Worm (Caenorhabditis elegans) whole organism, L3 larva: ENCODE measurements around the gene soc-2.

Experiments
- aly-2 ChIP-seq: fragments of 150-350 bp; optimal IDR thresholded peaks from 2 replicates; lab custom pipeline; 2014; ENCODE audit warnings: missing biosample characterization, missing genetic modification characterization
- ama-1 ChIP-seq: fragments of 150-350 bp; optimal IDR thresholded peaks from 2 replicates; lab custom pipeline; 2018
- ceh-28 ChIP-seq: fragments of 150-350 bp; optimal IDR thresholded peaks from 2 replicates; lab custom pipeline; 2014; ENCODE audit warnings: missing biosample characterization, missing genetic modification reagents, missing genetic modification characterization
- eor-1 ChIP-seq, 2 experiments: fragments of 150-350 bp; optimal IDR thresholded peaks; 2 replicates each; lab custom pipeline; 2014 to 2018; ENCODE audit warnings: missing biosample characterization in 2 of 2, missing genetic modification characterization in 2 of 2
- fkh-10 ChIP-seq: sonication (generic microtip); optimal IDR thresholded peaks from 2 replicates; lab custom pipeline; 2017; ENCODE audit warnings: missing biosample characterization, missing genetic modification reagents, missing genetic modification characterization
- lin-39 ChIP-seq: fragments of 150-350 bp; optimal IDR thresholded peaks from 2 replicates; lab custom pipeline; 2018; ENCODE audit warnings: missing biosample characterization, missing genetic modification reagents, missing genetic modification characterization
- nhr-76 ChIP-seq: fragments of 150-350 bp; sonication (generic microtip); optimal IDR thresholded peaks from 5 replicates; lab custom pipeline; 2014; ENCODE audit warnings: missing biosample characterization, missing genetic modification characterization
- pqm-1 ChIP-seq: fragments of 150-350 bp; optimal IDR thresholded peaks from 2 replicates; lab custom pipeline; 2017; ENCODE audit warnings: missing biosample characterization, missing genetic modification characterization, inconsistent platforms
- tbx-2 ChIP-seq: sonication (generic microtip); optimal IDR thresholded peaks from 2 replicates; lab custom pipeline; 2016; ENCODE audit warnings: mild to moderate bottlenecking, missing genetic modification characterization, missing compliant biosample characterization

ce11 chrIV:5077918-5078317 lies 74.4 kb downstream of the soc-2 start:
- no peak for TF ChIP-seq fkh-10 (GFP tag; lab: Kevin White, UChicago)
- TF ChIP-seq ama-1 (lab: Kevin White, UChicago): no peak
- TF ChIP-seq nhr-76 (tag; lab: Kevin White, UChicago): no peak
- TF ChIP-seq pqm-1 (tag; lab: Kevin White, UChicago): no peak
- TF ChIP-seq tbx-2 (tag; lab: Kevin White, UChicago): no peak
- TF ChIP-seq aly-2 (tag; lab: Kevin White, UChicago): no peak
- TF ChIP-seq lin-39 (tag; lab: Kevin White, UChicago): no peak
- no peak for TF ChIP-seq eor-1 (tag; optimal IDR thresholded peaks at IDR 0.05; lab: Kevin White, UChicago)
- TF ChIP-seq ceh-28: no peak
